Fruit fly (Drosophila melanogaster): ENCODE results near the gene Nepl13.

The Nepl13 gene

DNA sequence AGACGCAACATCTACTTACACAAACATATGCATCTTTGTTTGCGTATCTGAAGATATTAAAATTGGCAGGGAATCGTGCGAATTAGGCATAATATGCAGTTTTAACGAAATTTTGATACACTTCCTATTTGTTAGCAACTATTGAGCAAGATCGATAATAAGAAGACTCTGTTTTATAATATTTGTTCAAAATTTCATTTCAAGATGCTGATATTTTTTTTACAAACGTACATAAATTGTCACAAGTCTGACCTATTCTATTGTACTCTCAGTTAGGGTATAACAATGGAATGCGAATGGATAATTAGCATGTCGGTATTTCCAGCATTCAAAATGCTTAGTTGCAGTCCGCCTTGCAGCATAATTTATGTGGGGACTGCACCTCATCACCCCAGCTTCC is 33.0 kb downstream of the Nepl13 start (continued):
- TF ChIP-seq CG6792 (GFP tag; optimal IDR thresholded peaks at IDR 0.05), result peak; percentile 16
- TF ChIP-seq fd85E (GFP tag; optimal IDR thresholded peaks at IDR 0.05), result no peak
- TF ChIP-seq Eip75B (GFP tag; optimal IDR thresholded peaks at IDR 0.05), result no peak
- TF ChIP-seq CG10631 (GFP tag; optimal IDR thresholded peaks at IDR 0.05), result peak; percentile 9
- no peak for TF ChIP-seq achi (GFP tag; optimal IDR thresholded peaks at IDR 0.05)
- TF ChIP-seq CG10669 (GFP tag; optimal IDR thresholded peaks at IDR 0.05), result no peak
- peak; percentile 56 for TF ChIP-seq svp (GFP tag)
- TF ChIP-seq CG32006 (GFP tag; optimal IDR thresholded peaks at IDR 0.05), result peak; percentile 72
- TF ChIP-seq fd59A (GFP tag; optimal IDR thresholded peaks at IDR 0.05), result no peak
- no peak for TF ChIP-seq dsx (GFP tag; optimal IDR thresholded peaks at IDR 0.05; ENCODE audit: poor library complexity, severe bottlenecking)
- TF ChIP-seq eg (GFP tag; IDR thresholded peaks at IDR 0.05), result peak; percentile 87
- TF ChIP-seq Hr4 (GFP tag; optimal IDR thresholded peaks at IDR 0.05), result peak; percentile 67
- TF ChIP-seq cyc (GFP tag; optimal IDR thresholded peaks at IDR 0.05), result no peak
- TF ChIP-seq CG6163 (GFP tag; IDR thresholded peaks at IDR 0.05), result no peak
- TF ChIP-seq dac (GFP tag; optimal IDR thresholded peaks at IDR 0.05), result no peak
- no peak for TF ChIP-seq Sox15 (GFP tag; optimal IDR thresholded peaks at IDR 0.05)
- no peak for TF ChIP-seq CG6808 (GFP tag; optimal IDR thresholded peaks at IDR 0.05)
- TF ChIP-seq CG8632 (GFP tag; optimal IDR thresholded peaks at IDR 0.05), result no peak
- TF ChIP-seq Ets96B (tag; optimal IDR thresholded peaks at IDR 0.05), result no peak
- TF ChIP-seq Sox14 (GFP tag; optimal IDR thresholded peaks at IDR 0.05), result no peak
- no peak for TF ChIP-seq Hr39 (GFP tag; optimal IDR thresholded peaks at IDR 0.05)
- TF ChIP-seq Hr38 (GFP tag; optimal IDR thresholded peaks at IDR 0.05), result no peak
- no peak for TF ChIP-seq Smox (GFP tag; optimal IDR thresholded peaks at IDR 0.05)
- TF ChIP-seq CG3919 (GFP tag; optimal IDR thresholded peaks at IDR 0.05), result no peak
- peak; percentile 16 for TF ChIP-seq lz (GFP tag; optimal IDR thresholded peaks at IDR 0.05)
- TF ChIP-seq Eip93F (GFP tag; optimal IDR thresholded peaks at IDR 0.05), result no peak
- peak; percentile 80 for TF ChIP-seq CG15336 (GFP tag; IDR thresholded peaks at IDR 0.05)
- no peak for TF ChIP-seq Blimp-1 (GFP tag; optimal IDR thresholded peaks at IDR 0.05)

DNA sequence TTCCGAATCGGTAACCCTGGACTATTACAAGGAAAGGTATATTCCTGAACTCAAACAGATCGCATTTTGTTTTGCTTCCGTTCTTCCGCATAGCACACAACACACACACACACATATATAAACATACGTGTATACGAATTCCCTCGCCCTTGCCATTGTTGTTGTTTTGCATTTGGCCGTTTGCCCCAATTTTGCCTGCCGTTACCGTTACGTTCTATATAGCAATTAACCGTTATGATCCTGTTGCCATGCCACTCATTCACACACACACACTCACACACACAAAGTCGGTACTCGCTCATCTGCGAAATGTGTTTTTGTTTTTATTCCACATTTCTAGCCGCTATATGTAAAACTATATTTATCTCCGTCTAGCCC is 33.4 kb downstream of the Nepl13 start:
- TF ChIP-seq Ets21C (GFP tag; optimal IDR thresholded peaks at IDR 0.05) (no peak), OdsH (GFP tag; optimal IDR thresholded peaks at IDR 0.05) (no peak), CG11902 (GFP tag; optimal IDR thresholded peaks at IDR 0.05) (no peak), CG15336 (GFP tag; IDR thresholded peaks at IDR 0.05) (no peak), fkh (GFP tag; optimal IDR thresholded peaks at IDR 0.05) (no peak), CG8632 (GFP tag; optimal IDR thresholded peaks at IDR 0.05) (no peak), vri (GFP tag; optimal IDR thresholded peaks at IDR 0.05) (no peak), CG11762 (GFP tag; optimal IDR thresholded peaks at IDR 0.05; ENCODE audit: insufficient read depth) (no peak), CG8319 (GFP tag; optimal IDR thresholded peaks at IDR 0.05) (no peak), CG6808 (GFP tag; optimal IDR thresholded peaks at IDR 0.05) (no peak), fd85E (GFP tag; optimal IDR thresholded peaks at IDR 0.05) (no peak), svp (GFP tag) (no peak), CG16779 (tag; optimal IDR thresholded peaks at IDR 0.05) (no peak), CG1621 (tag; optimal IDR thresholded peaks at IDR 0.05) (no peak), cyc (GFP tag; optimal IDR thresholded peaks at IDR 0.05) (no peak), Blimp-1 (GFP tag; optimal IDR thresholded peaks at IDR 0.05) (no peak)

DNA sequence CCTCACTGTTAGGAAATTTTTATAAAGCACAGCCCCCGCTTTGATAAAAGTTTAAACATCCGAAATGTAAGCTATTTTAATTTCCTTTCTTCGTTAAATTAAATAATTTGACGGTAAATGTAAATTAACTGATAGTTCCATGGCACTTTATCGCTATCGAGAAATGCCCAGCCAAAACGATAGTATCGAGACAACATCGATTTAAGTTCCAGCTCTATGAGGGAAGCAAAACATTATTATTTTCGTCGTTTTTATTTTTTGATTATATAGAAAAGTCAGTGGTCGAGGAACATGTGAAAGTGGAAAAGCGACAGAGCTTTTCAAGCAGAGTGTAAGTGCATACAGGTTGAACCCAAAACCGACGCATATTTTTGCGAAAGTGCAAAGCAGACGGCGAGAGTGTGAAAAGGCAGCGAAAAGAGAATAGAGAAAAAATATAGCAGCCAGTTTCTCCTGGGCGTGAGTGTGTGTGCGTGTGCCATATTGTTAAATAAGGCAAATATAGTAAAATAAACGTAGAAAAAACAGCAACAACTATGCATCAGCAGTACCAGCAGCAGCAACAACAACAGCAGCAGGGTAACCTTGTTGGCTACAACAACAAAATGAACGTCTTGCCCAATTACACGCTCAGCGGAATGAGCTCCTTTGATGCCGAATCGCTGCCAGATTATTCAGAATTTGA is 34.0 kb downstream of the Nepl13 start, which contains the start of gene CG45049:
TSS of gene CG45049 (plus strand) at position 197 of the 685 bp plus-strand sequence.
- TF ChIP-seq CG6854 (GFP tag; optimal IDR thresholded peaks at IDR 0.05) (no peak), CG32006 (GFP tag; optimal IDR thresholded peaks at IDR 0.05) (no peak), CG31627 (GFP tag; optimal IDR thresholded peaks at IDR 0.05) (no peak), esn (GFP tag; optimal IDR thresholded peaks at IDR 0.05) (no peak), salr (GFP tag; optimal IDR thresholded peaks at IDR 0.05) (no peak), pdm3 (GFP tag; optimal IDR thresholded peaks at IDR 0.05) (no peak), ss (GFP tag; optimal IDR thresholded peaks at IDR 0.05) (no peak), topi (GFP tag; optimal IDR thresholded peaks at IDR 0.05) (peak; percentile 13), OdsH (GFP tag; optimal IDR thresholded peaks at IDR 0.05) (no peak), fd85E (GFP tag; optimal IDR thresholded peaks at IDR 0.05) (no peak), Ets96B (tag; optimal IDR thresholded peaks at IDR 0.05) (no peak), Gug (GFP tag; IDR thresholded peaks at IDR 0.05) (no peak), dsx (GFP tag; optimal IDR thresholded peaks at IDR 0.05; ENCODE audit: poor library complexity, severe bottlenecking) (no peak), CG11762 (GFP tag; optimal IDR thresholded peaks at IDR 0.05; ENCODE audit: insufficient read depth) (no peak), Hr38 (GFP tag; optimal IDR thresholded peaks at IDR 0.05) (no peak), CG9139 (GFP tag; optimal IDR thresholded peaks at IDR 0.05) (no peak), eg (GFP tag; IDR thresholded peaks at IDR 0.05) (no peak), Eip75B (GFP tag; optimal IDR thresholded peaks at IDR 0.05) (no peak), Ets21C (GFP tag; optimal IDR thresholded peaks at IDR 0.05) (peak; percentile 9), svp (GFP tag) (no peak), Sox102F (GFP tag; optimal IDR thresholded peaks at IDR 0.05) (no peak)

All from whole organism, prepupa.